4 fruit fly cellular contexts compared by ENCODE assay signal in the genomic region with DNA sequence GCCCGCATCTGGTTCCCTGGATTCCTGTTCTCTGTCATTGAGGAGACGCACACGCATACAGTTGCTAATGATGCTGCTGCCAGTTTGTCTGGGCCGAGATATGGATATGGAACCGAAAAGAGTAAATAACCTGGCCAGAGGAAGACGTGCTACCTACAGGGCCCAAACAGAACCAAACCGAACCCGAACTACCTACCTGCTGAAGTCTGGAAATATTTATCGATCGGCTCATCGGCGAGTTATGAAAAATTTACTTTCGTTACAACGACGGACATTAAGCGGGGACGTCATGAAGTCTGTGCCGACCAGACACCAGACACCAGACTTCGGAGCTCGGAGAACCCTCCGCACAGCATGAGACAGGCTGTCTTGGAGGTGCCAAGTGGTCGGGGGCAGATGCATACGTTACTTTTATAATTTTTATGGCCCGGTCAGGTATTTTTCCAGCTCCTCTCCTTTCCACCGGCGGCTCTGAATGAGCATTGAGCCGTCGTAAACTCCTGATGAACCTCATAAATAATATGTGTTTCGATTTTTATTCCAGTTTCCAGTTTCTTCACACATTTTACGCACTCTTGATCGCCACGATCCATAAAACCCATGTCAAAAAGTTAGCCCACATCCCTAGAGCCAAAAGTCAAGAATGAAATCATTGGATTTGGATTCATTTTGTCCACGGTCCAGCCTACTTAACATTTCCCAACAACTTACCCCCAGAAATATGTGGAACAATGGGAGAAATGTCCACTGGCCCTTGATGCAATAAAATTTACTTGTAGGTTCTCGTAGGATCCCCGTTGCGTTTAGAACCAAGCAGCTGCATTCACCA.
A peak's percentile ranks its signal among the peaks of the same experiment; 100 is the strongest.
TF ChIP-seq lines count a peak whose summit lies in the region.

No protein-coding gene starts in this region.

- no peak for TF ChIP-seq CTCF in whole organism, embryonic (GFP tag; optimal IDR thresholded peaks at IDR 0.05; lab: Kevin White, UChicago)

TF ChIP-seq in whole organism, embryonic, 481 proteins besides CTCF, POLR2A, EP300 and RAD21 (continues in another document):
- TF ChIP-seq D (optimal IDR thresholded peaks at IDR 0.05; lab: Kevin White, UChicago) (peak; percentile 65), D (GFP tag; optimal IDR thresholded peaks at IDR 0.05; lab: Kevin White, UChicago) (no peak), shn (GFP tag; optimal IDR thresholded peaks at IDR 0.05; lab: Kevin White, UChicago) (no peak), H2.0 (GFP tag; IDR thresholded peaks at IDR 0.05; lab: Robert Waterston, UW) (no peak), cad (GFP tag; optimal IDR thresholded peaks at IDR 0.05; lab: Kevin White, UChicago) (peak; percentile 94), onecut (GFP tag; IDR thresholded peaks at IDR 0.05; lab: Robert Waterston, UW) (peak; percentile 36; the same call in 1 of the 2 replicates), abd-A (tag; optimal IDR thresholded peaks at IDR 0.05; lab: Kevin White, UChicago) (no peak), wdn (GFP tag; IDR thresholded peaks at IDR 0.05; lab: Robert Waterston, UW) (no peak), prd (optimal IDR thresholded peaks at IDR 0.05; lab: Kevin White, UChicago) (no peak), prd (GFP tag; IDR thresholded peaks at IDR 0.05; lab: Robert Waterston, UW) (no peak), CG5180 (GFP tag; optimal IDR thresholded peaks at IDR 0.05; lab: Kevin White, UChicago) (no peak), Med (GFP tag; lab: Kevin White, UChicago) (peak; percentile 75), CG7786 (GFP tag; optimal IDR thresholded peaks at IDR 0.05; lab: Kevin White, UChicago) (no peak), tna (GFP tag; IDR thresholded peaks at IDR 0.05; lab: Robert Waterston, UW; ENCODE audit: partially characterized antibody) (no peak), Dll (GFP tag; IDR thresholded peaks at IDR 0.05; lab: Robert Waterston, UW; ENCODE audit: partially characterized antibody) (no peak), luna (GFP tag; optimal IDR thresholded peaks at IDR 0.05; lab: Kevin White, UChicago) (no peak), vvl (GFP tag; IDR thresholded peaks at IDR 0.05; lab: Robert Waterston, UW) (0 out of 2 replicates have a peak, but pooled peaks have one; percentile 13), Xrp1 (GFP tag; IDR thresholded peaks at IDR 0.05; lab: Robert Waterston, UW) (no peak), kni (GFP tag; optimal IDR thresholded peaks at IDR 0.05; lab: Kevin White, UChicago) (peak; percentile 82), pros (GFP tag; optimal IDR thresholded peaks at IDR 0.05; lab: Kevin White, UChicago) (no peak)

TF ChIP-seq in whole organism, prepupa, 60 proteins besides CTCF, POLR2A, EP300 and RAD21 (continues in another document):
- no peak for TF ChIP-seq CG8119 (GFP tag; IDR thresholded peaks at IDR 0.05; lab: Robert Waterston, UW)
- no peak for TF ChIP-seq CG32006 (GFP tag; optimal IDR thresholded peaks at IDR 0.05; lab: Kevin White, UChicago)
- no peak for TF ChIP-seq dac (GFP tag; optimal IDR thresholded peaks at IDR 0.05; lab: Kevin White, UChicago)
- TF ChIP-seq achi (GFP tag; optimal IDR thresholded peaks at IDR 0.05; lab: Kevin White, UChicago), result no peak
- TF ChIP-seq CG11902 (GFP tag; optimal IDR thresholded peaks at IDR 0.05; lab: Kevin White, UChicago), result no peak
- no peak for TF ChIP-seq lz (GFP tag; optimal IDR thresholded peaks at IDR 0.05; lab: Kevin White, UChicago)
- no peak for TF ChIP-seq acj6 (GFP tag; optimal IDR thresholded peaks at IDR 0.05; lab: Kevin White, UChicago)
- peak; percentile 48 for TF ChIP-seq Eip78C (GFP tag; lab: Kevin White, UChicago)
- peak in 1 of 2 experiments; percentile 41 for TF ChIP-seq salr (GFP tag; optimal IDR thresholded peaks at IDR 0.05; lab: Kevin White, UChicago)
- TF ChIP-seq CG9139 (GFP tag; optimal IDR thresholded peaks at IDR 0.05; lab: Kevin White, UChicago), result no peak
- no peak for TF ChIP-seq CG16779 (tag; optimal IDR thresholded peaks at IDR 0.05; lab: Kevin White, UChicago)
- TF ChIP-seq CG6792 (GFP tag; optimal IDR thresholded peaks at IDR 0.05; lab: Kevin White, UChicago), result no peak
- no peak for TF ChIP-seq CG34406 (GFP tag; optimal IDR thresholded peaks at IDR 0.05; lab: Kevin White, UChicago)
- TF ChIP-seq fd59A (GFP tag; optimal IDR thresholded peaks at IDR 0.05; lab: Kevin White, UChicago), result no peak
- peak; percentile 87 for TF ChIP-seq Blimp-1 (GFP tag; optimal IDR thresholded peaks at IDR 0.05; lab: Kevin White, UChicago)
- TF ChIP-seq CG3919 (GFP tag; optimal IDR thresholded peaks at IDR 0.05; lab: Kevin White, UChicago), result no peak
- TF ChIP-seq CG31627 (GFP tag; optimal IDR thresholded peaks at IDR 0.05; lab: Kevin White, UChicago), result no peak
- TF ChIP-seq Hr38 (GFP tag; optimal IDR thresholded peaks at IDR 0.05; lab: Kevin White, UChicago), result no peak
- peak; percentile 2 for TF ChIP-seq dsx (GFP tag; optimal IDR thresholded peaks at IDR 0.05; lab: Kevin White, UChicago; ENCODE audit: poor library complexity, severe bottlenecking)
- TF ChIP-seq pdm3 (GFP tag; optimal IDR thresholded peaks at IDR 0.05; lab: Kevin White, UChicago), result no peak
- peak; percentile 11 for TF ChIP-seq svp (GFP tag; lab: Kevin White, UChicago)
- TF ChIP-seq CG6808 (GFP tag; optimal IDR thresholded peaks at IDR 0.05; lab: Kevin White, UChicago), result no peak

TF ChIP-seq in whole organism, pupa, 21 proteins besides CTCF, POLR2A, EP300 and RAD21:
- no peak for TF ChIP-seq Ets98B (GFP tag; IDR thresholded peaks at IDR 0.05; lab: Robert Waterston, UW)
- peak; percentile 90 for TF ChIP-seq Snoo (tag; optimal IDR thresholded peaks at IDR 0.05; lab: Kevin White, UChicago)
- no peak for TF ChIP-seq CG9948 (tag; optimal IDR thresholded peaks at IDR 0.05; lab: Kevin White, UChicago)
- no peak for TF ChIP-seq D1 (tag; optimal IDR thresholded peaks at IDR 0.05; lab: Kevin White, UChicago)
- peak; percentile 81 for TF ChIP-seq EcR (GFP tag; optimal IDR thresholded peaks at IDR 0.05; lab: Kevin White, UChicago)

TF ChIP-seq in whole organism, wandering third instar larva, 38 proteins besides CTCF, POLR2A, EP300 and RAD21:
- no peak for TF ChIP-seq Dfd (GFP tag; optimal IDR thresholded peaks at IDR 0.05; lab: Kevin White, UChicago)
- no peak for TF ChIP-seq jim (GFP tag; optimal IDR thresholded peaks at IDR 0.05; lab: Kevin White, UChicago)
- TF ChIP-seq fru (GFP tag; optimal IDR thresholded peaks at IDR 0.05; lab: Kevin White, UChicago), result peak; percentile 88
